Worm (Caenorhabditis elegans) whole organism, L1 larva: ENCODE results near the gene sur-5.

Experiments
- C04F5.9 ChIP-seq: sonication (generic microtip); optimal IDR thresholded peaks from 2 replicates; lab custom pipeline; 2016; ENCODE audit warnings: missing genetic modification characterization, missing compliant biosample characterization
- F16B12.6 ChIP-seq: fragments of 150-350 bp; optimal IDR thresholded peaks from 2 replicates; lab custom pipeline; 2014; ENCODE audit warnings: missing biosample characterization, missing genetic modification characterization
- alr-1 ChIP-seq: fragments of 200-800 bp; sonication (Bioruptor generic); optimal IDR thresholded peaks from 2 replicates; lab custom pipeline; 2018; ENCODE audit warnings: borderline replicate concordance, mild to moderate bottlenecking, missing genetic modification characterization, missing compliant biosample characterization
- blmp-1 ChIP-seq: fragments of 150-350 bp; optimal IDR thresholded peaks from 2 replicates; lab custom pipeline; 2014; ENCODE audit warnings: missing biosample characterization, missing genetic modification characterization
- ceh-8 ChIP-seq: fragments of 200-800 bp; sonication (Bioruptor generic); optimal IDR thresholded peaks from 2 replicates; lab custom pipeline; 2018; ENCODE audit warnings: mild to moderate bottlenecking, missing genetic modification characterization, moderate library complexity, missing compliant biosample characterization
- ceh-88 ChIP-seq: fragments of 200-800 bp; sonication (Bioruptor generic); IDR thresholded peaks from 2 replicates; pipeline ENCODE4 v1.3.6; 2022; ENCODE audit warnings: missing genetic modification characterization, missing compliant biosample characterization
- ceh-90 ChIP-seq: sonication (generic microtip); optimal IDR thresholded peaks from 2 replicates; lab custom pipeline; 2016; ENCODE audit warnings: missing genetic modification characterization, missing compliant biosample characterization
- ces-1 ChIP-seq: fragments of 150-350 bp; optimal IDR thresholded peaks from 2 replicates; lab custom pipeline; 2014; ENCODE audit warnings: missing biosample characterization, missing genetic modification reagents, missing genetic modification characterization
- dpl-1 ChIP-seq, 3 experiments: fragments of 150-350 bp in 2 of 3; sonication (generic microtip) in 1 of 3; optimal IDR thresholded peaks; 2 replicates each; lab custom pipeline; 2014 to 2017; ENCODE audit warnings: missing biosample characterization in 3 of 3, missing genetic modification characterization in 3 of 3, missing genetic modification reagents in 3 of 3
- efl-1 ChIP-seq, 4 experiments: fragments of 150-350 bp; optimal IDR thresholded peaks in 3 of 4; peaks in 1 of 4; 1 replicate in 1 of 4; 2 replicates in 3 of 4; lab custom pipeline; 2014; ENCODE audit warnings: missing biosample characterization in 2 of 4, missing genetic modification characterization in 2 of 4, missing genetic modification reagents in 2 of 4
- egl-27 ChIP-seq, 2 experiments: fragments of 150-350 bp in 1 of 2; sonication (generic microtip); optimal IDR thresholded peaks; 3 replicates each; lab custom pipeline; 2017 to 2018; ENCODE audit warnings: missing biosample characterization in 2 of 2, missing genetic modification characterization in 2 of 2, missing genetic modification reagents in 2 of 2
- elt-3 ChIP-seq, 6 experiments: fragments of 150-350 bp in 1 of 6; sonication (generic microtip); optimal IDR thresholded peaks; 2 replicates each; lab custom pipeline; 2017 to 2018; ENCODE audit warnings: missing biosample characterization in 6 of 6, missing genetic modification characterization in 6 of 6, inconsistent platforms in 1 of 6
- ets-5 ChIP-seq: fragments of 200-800 bp; sonication (Bioruptor generic); IDR thresholded peaks from 2 replicates; pipeline ENCODE4 v1.3.6; 2022; ENCODE audit warnings: missing genetic modification characterization, missing compliant biosample characterization
- fkh-8 ChIP-seq: sonication (generic microtip); optimal IDR thresholded peaks from 2 replicates; lab custom pipeline; 2016; ENCODE audit warnings: mild to moderate bottlenecking, missing genetic modification characterization, missing compliant biosample characterization
- fos-1 ChIP-seq: fragments of 150-350 bp; optimal IDR thresholded peaks from 2 replicates; lab custom pipeline; 2014; ENCODE audit warnings: missing biosample characterization, missing genetic modification characterization
- irx-1 ChIP-seq: sonication (generic microtip); optimal IDR thresholded peaks from 2 replicates; lab custom pipeline; 2016; ENCODE audit warnings: missing genetic modification characterization, missing compliant biosample characterization
- jun-1 ChIP-seq: fragments of 150-350 bp; optimal IDR thresholded peaks from 2 replicates; lab custom pipeline; 2014; ENCODE audit warnings: missing biosample characterization, missing genetic modification reagents, missing genetic modification characterization
- lin-14 ChIP-seq: fragments of 200-800 bp; sonication (Bioruptor generic); optimal IDR thresholded peaks from 2 replicates; lab custom pipeline; 2018; ENCODE audit warnings: mild to moderate bottlenecking, missing genetic modification characterization, moderate library complexity, missing compliant biosample characterization
- lin-15B ChIP-seq: fragments of 150-350 bp; sonication (generic microtip); optimal IDR thresholded peaks from 3 replicates; lab custom pipeline; 2014; ENCODE audit warnings: missing biosample characterization, missing genetic modification characterization
- lin-35 ChIP-seq, 2 experiments: fragments of 150-350 bp; optimal IDR thresholded peaks; 2 replicates each; lab custom pipeline; 2014; ENCODE audit warnings: missing biosample characterization in 2 of 2, missing genetic modification characterization in 2 of 2, missing genetic modification reagents in 2 of 2
- lir-3 ChIP-seq: sonication (generic microtip); optimal IDR thresholded peaks from 2 replicates; lab custom pipeline; 2016; ENCODE audit warnings: mild to moderate bottlenecking, missing genetic modification characterization, moderate library complexity, missing compliant biosample characterization; ENCODE audit not compliant: poor library complexity
- mdl-1 ChIP-seq, 2 experiments: fragments of 150-350 bp; optimal IDR thresholded peaks; 2 replicates each; lab custom pipeline; 2014 to 2017; ENCODE audit warnings: missing biosample characterization in 2 of 2, missing genetic modification characterization in 2 of 2, inconsistent platforms in 1 of 2
- mef-2 ChIP-seq: fragments of 150-350 bp; optimal IDR thresholded peaks from 2 replicates; lab custom pipeline; 2014; ENCODE audit warnings: missing biosample characterization, missing genetic modification characterization
- mep-1 ChIP-seq: fragments of 150-350 bp; optimal IDR thresholded peaks from 2 replicates; lab custom pipeline; 2014; ENCODE audit warnings: missing biosample characterization, missing genetic modification characterization
- nhr-19 ChIP-seq: fragments of 200-800 bp; sonication (Bioruptor generic); conservative IDR thresholded peaks from 2 replicates; pipeline ENCODE4 v1.3.6; 2022; ENCODE audit warnings: missing genetic modification characterization, missing compliant biosample characterization
- nhr-20 ChIP-seq: sonication (generic microtip); optimal IDR thresholded peaks from 2 replicates; lab custom pipeline; 2016; ENCODE audit warnings: mild to moderate bottlenecking, missing genetic modification characterization, missing compliant biosample characterization
- nhr-237 ChIP-seq: fragments of 150-350 bp; optimal IDR thresholded peaks from 2 replicates; lab custom pipeline; 2014; ENCODE audit warnings: missing biosample characterization, missing genetic modification characterization
- nhr-71 ChIP-seq: sonication (generic microtip); optimal IDR thresholded peaks from 2 replicates; lab custom pipeline; 2016; ENCODE audit warnings: mild to moderate bottlenecking, missing genetic modification characterization, moderate library complexity, missing compliant biosample characterization
- nhr-76 ChIP-seq: sonication (generic microtip); optimal IDR thresholded peaks from 2 replicates; lab custom pipeline; 2017; ENCODE audit warnings: missing biosample characterization, missing genetic modification characterization
- nhr-84 ChIP-seq: sonication (generic microtip); optimal IDR thresholded peaks from 2 replicates; lab custom pipeline; 2017; ENCODE audit warnings: missing biosample characterization, missing genetic modification characterization
- nhr-85 ChIP-seq: sonication (generic microtip); peaks from one replicate; lab custom pipeline; 2016; ENCODE audit warnings: missing genetic modification characterization, inconsistent platforms, missing compliant biosample characterization
- nhr-90 ChIP-seq: sonication (generic microtip); optimal IDR thresholded peaks from 2 replicates; lab custom pipeline; 2016; ENCODE audit warnings: mild to moderate bottlenecking, missing genetic modification characterization, missing compliant biosample characterization; ENCODE audit not compliant: poor library complexity
- pax-3 ChIP-seq: fragments of 200-800 bp; sonication (Bioruptor generic); optimal IDR thresholded peaks from 2 replicates; lab custom pipeline; 2018; ENCODE audit warnings: mild to moderate bottlenecking, missing genetic modification characterization, moderate library complexity, missing compliant biosample characterization
- rnt-1 ChIP-seq: sonication (generic microtip); optimal IDR thresholded peaks from 2 replicates; lab custom pipeline; 2016; ENCODE audit warnings: mild to moderate bottlenecking, missing genetic modification characterization, moderate library complexity, missing compliant biosample characterization
- skn-1 ChIP-seq: fragments of 150-350 bp; optimal IDR thresholded peaks from 2 replicates; lab custom pipeline; 2014; ENCODE audit warnings: missing biosample characterization, missing genetic modification characterization
- sox-4 ChIP-seq: sonication (generic microtip); optimal IDR thresholded peaks from 2 replicates; lab custom pipeline; 2016; ENCODE audit warnings: missing genetic modification characterization, missing compliant biosample characterization
- sptf-1 ChIP-seq: fragments of 150-350 bp; optimal IDR thresholded peaks from 2 replicates; lab custom pipeline; 2014; ENCODE audit warnings: missing biosample characterization, missing genetic modification characterization
- swsn-7 ChIP-seq: sonication (generic microtip); optimal IDR thresholded peaks from 2 replicates; lab custom pipeline; 2016; ENCODE audit warnings: missing genetic modification characterization, missing compliant biosample characterization
- tlp-1 ChIP-seq: fragments of 150-350 bp; optimal IDR thresholded peaks from 2 replicates; lab custom pipeline; 2014; ENCODE audit warnings: missing biosample characterization, missing genetic modification characterization
- unc-62 ChIP-seq: fragments of 150-350 bp; optimal IDR thresholded peaks from 2 replicates; lab custom pipeline; 2014; ENCODE audit warnings: missing biosample characterization, missing genetic modification reagents, missing genetic modification characterization
- unc-86 ChIP-seq: sonication (generic microtip); optimal IDR thresholded peaks from 2 replicates; lab custom pipeline; 2016; ENCODE audit warnings: missing genetic modification characterization, missing compliant biosample characterization
- vab-15 ChIP-seq: sonication (generic microtip); optimal IDR thresholded peaks from 2 replicates; lab custom pipeline; 2017; ENCODE audit warnings: missing genotype, mild to moderate bottlenecking, missing genetic modification characterization, missing compliant biosample characterization
- xbp-1 ChIP-seq: sonication (generic microtip); optimal IDR thresholded peaks from 2 replicates; lab custom pipeline; 2016; ENCODE audit warnings: missing genetic modification characterization, missing compliant biosample characterization
- ztf-11 ChIP-seq, 2 experiments: sonication (generic microtip); optimal IDR thresholded peaks; 2 replicates each; lab custom pipeline; 2016 to 2017; ENCODE audit warnings: missing genetic modification characterization in 2 of 2, missing biosample characterization in 1 of 2, missing compliant biosample characterization in 1 of 2
- ztf-4 ChIP-seq: fragments of 150-350 bp; optimal IDR thresholded peaks from 2 replicates; lab custom pipeline; 2014; ENCODE audit warnings: missing biosample characterization, missing genetic modification characterization

The sur-5 gene

ce11 chrX:7306434-7306833 is 1.1 kb upstream of the sur-5 start (continued):
- TF ChIP-seq efl-1 (optimal IDR thresholded peaks at IDR 0.05; lab: Kevin White, UChicago) = peak; percentile 31 to 47
- TF ChIP-seq efl-1 (GFP tag; optimal IDR thresholded peaks at IDR 0.05 in 1 of 2; lab: Kevin White, UChicago) = peak in 1 of 2 experiments; percentile 78
- TF ChIP-seq lin-35 (GFP tag; optimal IDR thresholded peaks at IDR 0.05; lab: Kevin White, UChicago) = peak; percentile 10 to 14
- TF ChIP-seq ets-5 (GFP tag; lab: Robert Waterston, UW) = no peak
- no peak for TF ChIP-seq nhr-76 (tag; lab: Kevin White, UChicago)
- peak; percentile 4 for TF ChIP-seq unc-86
- TF ChIP-seq lin-14 = peak; percentile 97
- peak; percentile 54 to 56 for TF ChIP-seq egl-27 (tag; optimal IDR thresholded peaks at IDR 0.05; lab: Kevin White, UChicago)
- TF ChIP-seq mdl-1 (tag; optimal IDR thresholded peaks at IDR 0.05; lab: Kevin White, UChicago) = peak in 1 of 2 experiments; percentile 65
- peak; percentile 26 for TF ChIP-seq jun-1 (tag; lab: Kevin White, UChicago)
- TF ChIP-seq vab-15 (tag; lab: Kevin White, UChicago) = no peak
- TF ChIP-seq dpl-1 (GFP tag; optimal IDR thresholded peaks at IDR 0.05; lab: Kevin White, UChicago) = peak in 2 of 3 experiments; percentile 15 to 27
- peak; percentile 51 for TF ChIP-seq blmp-1 (tag; lab: Kevin White, UChicago)
- peak; percentile 69 for TF ChIP-seq nhr-71
- peak; percentile 14 for TF ChIP-seq fkh-8
- TF ChIP-seq sptf-1 = no peak
- TF ChIP-seq rnt-1 (tag; lab: Kevin White, UChicago) = peak; percentile 57
- TF ChIP-seq swsn-7 = peak; percentile 65
- no peak for TF ChIP-seq ces-1
- TF ChIP-seq ceh-8 (GFP tag; lab: Kevin White, UChicago) = no peak
- TF ChIP-seq xbp-1 = peak; percentile 91
- peak; percentile 27 for TF ChIP-seq skn-1 (tag; lab: Kevin White, UChicago)
- TF ChIP-seq mef-2 (tag; lab: Kevin White, UChicago) = peak; percentile 34
- no peak for TF ChIP-seq fos-1 (tag; lab: Kevin White, UChicago)
- no peak for TF ChIP-seq pax-3 (tag; lab: Kevin White, UChicago)
- TF ChIP-seq F16B12.6 (tag; lab: Kevin White, UChicago) = peak; percentile 13
- TF ChIP-seq ceh-90 = no peak
- TF ChIP-seq lir-3 = peak; percentile 59
- TF ChIP-seq elt-3 (tag; optimal IDR thresholded peaks at IDR 0.05; lab: Kevin White, UChicago) = peak in 3 of 6 experiments; percentile 14 to 65 (median 49)
- TF ChIP-seq tlp-1 (tag; lab: Kevin White, UChicago) = no peak

DNA sequence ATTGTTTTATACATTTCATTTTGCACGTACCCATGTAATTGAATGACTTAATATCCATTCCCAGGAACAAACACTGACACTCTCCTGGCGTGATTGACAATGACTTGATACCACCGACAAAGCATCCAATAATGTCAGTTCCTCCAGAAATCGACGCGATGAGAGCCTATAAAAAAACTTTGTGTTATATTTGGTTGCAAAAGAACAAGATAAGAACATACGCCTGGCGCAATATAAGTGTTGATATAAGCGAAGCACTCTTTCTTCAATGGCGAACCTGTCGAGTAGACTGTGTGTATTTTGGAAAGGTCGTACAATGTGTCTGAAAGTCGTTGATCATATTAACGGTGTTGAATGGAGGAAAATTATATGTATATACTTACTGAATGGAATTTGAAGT is 2.3 kb downstream of the sur-5 start:
- TF ChIP-seq mep-1 (tag; lab: Kevin White, UChicago) = no peak
- TF ChIP-seq ceh-8 (GFP tag; lab: Kevin White, UChicago) = no peak
- TF ChIP-seq lin-14 = no peak
- TF ChIP-seq unc-62 = no peak
- no peak for TF ChIP-seq mef-2 (tag; lab: Kevin White, UChicago)
- no peak for TF ChIP-seq efl-1 (optimal IDR thresholded peaks at IDR 0.05; lab: Kevin White, UChicago)
- no peak for TF ChIP-seq efl-1 (GFP tag; optimal IDR thresholded peaks at IDR 0.05 in 1 of 2; lab: Kevin White, UChicago)
- TF ChIP-seq nhr-85 (tag; lab: Kevin White, UChicago) = no peak
- TF ChIP-seq elt-3 (tag; optimal IDR thresholded peaks at IDR 0.05; lab: Kevin White, UChicago) = no peak
- no peak for TF ChIP-seq lir-3
- TF ChIP-seq alr-1 (tag; lab: Kevin White, UChicago) = no peak
- no peak for TF ChIP-seq ceh-90
- TF ChIP-seq C04F5.9 (tag; lab: Kevin White, UChicago) = no peak
- no peak for TF ChIP-seq nhr-20 (tag; lab: Kevin White, UChicago)
- no peak for TF ChIP-seq lin-35 (GFP tag; optimal IDR thresholded peaks at IDR 0.05; lab: Kevin White, UChicago)
- TF ChIP-seq vab-15 (tag; lab: Kevin White, UChicago) = no peak
- no peak for TF ChIP-seq nhr-76 (tag; lab: Kevin White, UChicago)
- no peak for TF ChIP-seq ztf-11 (tag; optimal IDR thresholded peaks at IDR 0.05; lab: Kevin White, UChicago)

ce11 chrX:7298652-7299051 is 6.7 kb downstream of the sur-5 start, which contains the start of gene K03A1.4:
K03A1.4 (minus strand) TSS chrX:7298752.
- TF ChIP-seq nhr-71 = no peak
- TF ChIP-seq nhr-19 (GFP tag; lab: Robert Waterston, UW) = no peak
- no peak for TF ChIP-seq lin-15B (tag; lab: Kevin White, UChicago)
- TF ChIP-seq pax-3 (tag; lab: Kevin White, UChicago) = no peak
- no peak for TF ChIP-seq nhr-90 (tag; lab: Kevin White, UChicago)
- no peak for TF ChIP-seq sox-4 (tag; lab: Kevin White, UChicago)
- no peak for TF ChIP-seq ceh-88
- no peak for TF ChIP-seq skn-1 (tag; lab: Kevin White, UChicago)
- no peak for TF ChIP-seq nhr-237 (tag; lab: Kevin White, UChicago)
- no peak for TF ChIP-seq unc-62
- TF ChIP-seq C04F5.9 (tag; lab: Kevin White, UChicago) = no peak
- no peak for TF ChIP-seq elt-3 (tag; optimal IDR thresholded peaks at IDR 0.05; lab: Kevin White, UChicago)
- no peak for TF ChIP-seq ets-5 (GFP tag; lab: Robert Waterston, UW)
- no peak for TF ChIP-seq ztf-4 (tag; lab: Kevin White, UChicago)
- TF ChIP-seq irx-1 (tag; lab: Kevin White, UChicago) = no peak
- no peak for TF ChIP-seq nhr-85 (tag; lab: Kevin White, UChicago)
- no peak for TF ChIP-seq nhr-84 (tag; lab: Kevin White, UChicago)
